Fruit fly (Drosophila melanogaster) whole organism, pupa: ENCODE results near the gene Mgat4a.

Source experiments
- CG17806 ChIP-seq: fragments of 200-800 bp; sonication (Bioruptor generic); optimal IDR thresholded peaks from 2 replicates; lab custom pipeline; 2018; ENCODE audit warnings: missing biosample characterization, mild to moderate bottlenecking, missing genetic modification characterization, moderate library complexity
- CG8159 ChIP-seq: fragments of 200-800 bp; sonication (Bioruptor generic); optimal IDR thresholded peaks from 3 replicates; lab custom pipeline; 2018; ENCODE audit warnings: missing biosample characterization, mild to moderate bottlenecking, missing genetic modification characterization, moderate library complexity
- D1 ChIP-seq: fragments of 200-800 bp; sonication (Bioruptor generic); optimal IDR thresholded peaks from 2 replicates; lab custom pipeline; 2018; ENCODE audit warnings: missing biosample characterization, mild to moderate bottlenecking, missing genetic modification characterization, moderate library complexity
- Snoo ChIP-seq: fragments of 200-800 bp; sonication (Bioruptor generic); optimal IDR thresholded peaks from 3 replicates; lab custom pipeline; 2017; ENCODE audit warnings: missing biosample characterization, mild to moderate bottlenecking, missing genetic modification characterization, inconsistent platforms

DNA sequence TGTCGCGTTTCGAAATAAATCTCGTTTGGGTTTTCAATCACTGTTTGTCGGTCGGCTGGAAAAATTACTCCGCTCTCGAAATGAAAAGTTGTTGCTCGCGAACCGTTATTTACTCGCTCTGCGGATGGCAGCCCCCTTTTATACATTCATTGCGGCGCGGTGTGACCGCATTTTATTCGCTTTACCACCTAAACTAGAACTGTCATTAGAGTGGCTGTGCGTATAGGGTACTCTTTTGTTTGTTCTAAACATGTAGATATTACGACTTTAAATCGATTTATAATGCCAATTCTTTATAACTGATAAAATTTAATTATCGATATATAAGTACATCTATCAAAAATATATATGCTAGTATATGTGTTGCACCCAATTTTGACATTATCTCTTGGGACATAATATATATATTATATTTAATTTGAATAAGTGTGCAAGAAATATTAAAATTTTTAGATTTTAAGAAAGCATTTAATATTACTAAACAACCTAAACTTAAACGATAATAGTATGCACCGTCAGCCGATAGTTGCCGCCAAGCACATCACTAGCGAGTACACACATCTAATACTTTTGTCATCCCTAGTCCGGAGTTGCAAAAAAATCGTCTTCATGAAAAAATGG is 24.5 kb downstream of the Mgat4a start, which contains the start of the genes bmm and Tdrd3:
- TF ChIP-seq CG17806 (tag; lab: Kevin White, UChicago) (peak; percentile 77), CG8159 (tag; lab: Kevin White, UChicago) (peak; percentile 98), Snoo (tag; lab: Kevin White, UChicago) (peak; percentile 66), D1 (tag; lab: Kevin White, UChicago) (no peak)
